Fruit fly (Drosophila melanogaster) whole organism, embryonic: ENCODE measurements around the gene CG32066.

ENCODE experiments used
- Aef1 ChIP-seq: fragments of 200-800 bp; sonication (Bioruptor generic); IDR thresholded peaks from 3 replicates; pipeline ENCODE4 v1.3.6; 2022; ENCODE audit warnings: missing biosample characterization, missing genetic modification characterization
- Antp ChIP-seq: fragments of 200-800 bp; sonication (Bioruptor generic); optimal IDR thresholded peaks from 3 replicates; lab custom pipeline; 2016; ENCODE audit warnings: missing biosample characterization, missing genetic modification characterization
- B-H2 ChIP-seq: fragments of 200-800 bp; sonication (Bioruptor generic); optimal IDR thresholded peaks from 2 replicates; lab custom pipeline; 2018; ENCODE audit warnings: missing biosample characterization, mild to moderate bottlenecking, missing genetic modification characterization
- CG12769 ChIP-seq: fragments of 200-800 bp; sonication (Bioruptor generic); optimal IDR thresholded peaks from 2 replicates; lab custom pipeline; 2019; ENCODE audit warnings: missing biosample characterization, mild to moderate bottlenecking, missing genetic modification characterization, moderate library complexity
- CG12942 ChIP-seq: fragments of 200-800 bp; sonication (Bioruptor generic); optimal IDR thresholded peaks from 3 replicates; lab custom pipeline; 2016; ENCODE audit warnings: missing biosample characterization, missing genetic modification characterization
- CG15479 ChIP-seq: fragments of 200-800 bp; sonication (Bioruptor generic); optimal IDR thresholded peaks from 3 replicates; lab custom pipeline; 2019; ENCODE audit warnings: missing biosample characterization, mild to moderate bottlenecking, missing genetic modification characterization, moderate library complexity
- CG15514 ChIP-seq: fragments of 200-800 bp; sonication (Bioruptor generic); optimal IDR thresholded peaks from 3 replicates; lab custom pipeline; 2017; ENCODE audit warnings: missing biosample characterization, missing genetic modification characterization, mild to moderate bottlenecking, moderate library complexity, missing genetic modification reagents
- CG1603 ChIP-seq: fragments of 200-800 bp; sonication (Bioruptor generic); optimal IDR thresholded peaks from 2 replicates; lab custom pipeline; 2019; ENCODE audit warnings: missing biosample characterization, mild to moderate bottlenecking, missing genetic modification characterization, moderate library complexity
- CG16813 ChIP-seq: fragments of 200-800 bp; sonication (Bioruptor generic); IDR thresholded peaks from 3 replicates; pipeline ENCODE4 v1.3.6; 2022; ENCODE audit warnings: missing biosample characterization, missing genetic modification characterization; ENCODE audit not compliant: partially characterized antibody
- CG17359 ChIP-seq: fragments of 200-800 bp; sonication (Bioruptor generic); optimal IDR thresholded peaks from 3 replicates; lab custom pipeline; 2018; ENCODE audit warnings: missing biosample characterization, mild to moderate bottlenecking, missing genetic modification characterization, moderate library complexity
- CG2116 ChIP-seq: fragments of 200-800 bp; sonication (Bioruptor generic); optimal IDR thresholded peaks from 3 replicates; lab custom pipeline; 2018; ENCODE audit warnings: missing biosample characterization, mild to moderate bottlenecking, missing genetic modification characterization
- CG2129 ChIP-seq: fragments of 200-800 bp; sonication (Bioruptor generic); IDR thresholded peaks from 2 replicates; pipeline ENCODE4 v1.3.6; 2022; ENCODE audit warnings: missing biosample characterization, missing genetic modification characterization; ENCODE audit not compliant: partially characterized antibody
- CG31224 ChIP-seq: fragments of 200-800 bp; sonication (Bioruptor generic); IDR thresholded peaks from 2 replicates; pipeline ENCODE4 v1.3.6; 2022; ENCODE audit warnings: missing biosample characterization, missing genetic modification characterization
- CG32532 ChIP-seq: fragments of 200-800 bp; sonication (Bioruptor generic); IDR thresholded peaks from 2 replicates; pipeline ENCODE4 v1.3.6; 2022; ENCODE audit warnings: missing biosample characterization, missing genetic modification characterization
- CG3407 ChIP-seq: fragments of 200-800 bp; sonication (Bioruptor generic); optimal IDR thresholded peaks from 2 replicates; lab custom pipeline; 2018; ENCODE audit warnings: missing biosample characterization, mild to moderate bottlenecking, missing genetic modification characterization
- CG34422 ChIP-seq: fragments of 200-800 bp; sonication (Bioruptor generic); IDR thresholded peaks from 3 replicates; pipeline ENCODE4 v1.3.6; 2022; ENCODE audit warnings: missing biosample characterization, missing genetic modification characterization
- CG3847 ChIP-seq: fragments of 200-800 bp; sonication (Bioruptor generic); IDR thresholded peaks from 2 replicates; pipeline ENCODE4 v1.3.6; 2022; ENCODE audit warnings: missing biosample characterization, missing genetic modification characterization
- CG42726 ChIP-seq: fragments of 200-800 bp; sonication (Bioruptor generic); IDR thresholded peaks from 2 replicates; pipeline ENCODE4 v1.3.6; 2022; ENCODE audit warnings: missing biosample characterization, missing genetic modification characterization; ENCODE audit not compliant: partially characterized antibody
- CG4328 ChIP-seq: fragments of 200-800 bp; sonication (Bioruptor generic); optimal IDR thresholded peaks from 3 replicates; lab custom pipeline; 2017; ENCODE audit warnings: missing biosample characterization, missing genetic modification reagents, missing genetic modification characterization
- CG43689 ChIP-seq: fragments of 200-800 bp; sonication (Bioruptor generic); IDR thresholded peaks from 2 replicates; pipeline ENCODE4 v1.3.6; 2022; ENCODE audit warnings: missing biosample characterization, missing genetic modification characterization
- CG7745 ChIP-seq: fragments of 200-800 bp; sonication (Bioruptor generic); optimal IDR thresholded peaks from 2 replicates; lab custom pipeline; 2018; ENCODE audit warnings: missing biosample characterization, mild to moderate bottlenecking, missing genetic modification characterization, moderate library complexity
- CG7839 ChIP-seq: fragments of 200-800 bp; sonication (Bioruptor generic); optimal IDR thresholded peaks from 3 replicates; lab custom pipeline; 2018; ENCODE audit warnings: missing biosample characterization, mild to moderate bottlenecking, missing genetic modification characterization, moderate library complexity
- CG8290 ChIP-seq, 3 experiments: fragments of 200-800 bp; sonication (Bioruptor generic); optimal IDR thresholded peaks; 2 replicates each; lab custom pipeline; 2016 to 2019; ENCODE audit warnings: missing biosample characterization in 3 of 3, missing genetic modification characterization in 3 of 3, mild to moderate bottlenecking in 2 of 3, moderate library complexity in 1 of 3
- CG9609 ChIP-seq: fragments of 200-800 bp; sonication (Bioruptor generic); optimal IDR thresholded peaks from 3 replicates; lab custom pipeline; 2016; ENCODE audit warnings: missing biosample characterization, missing genetic modification characterization
- Dad ChIP-seq: fragments of 200-800 bp; sonication (Bioruptor generic); optimal IDR thresholded peaks from 3 replicates; lab custom pipeline; 2016; ENCODE audit warnings: missing biosample characterization, missing genetic modification characterization
- Drgx ChIP-seq: fragments of 200-800 bp; sonication (Bioruptor generic); IDR thresholded peaks from 2 replicates; pipeline ENCODE4 v1.3.6; 2022; ENCODE audit warnings: missing biosample characterization, missing genetic modification characterization
- ERR ChIP-seq: fragments of 200-800 bp; sonication (Bioruptor generic); optimal IDR thresholded peaks from 2 replicates; lab custom pipeline; 2016; ENCODE audit warnings: missing biosample characterization, missing genetic modification characterization
- Ets65A ChIP-seq: fragments of 200-800 bp; sonication (Bioruptor generic); peaks from one replicate; lab custom pipeline; 2016; ENCODE audit warnings: missing biosample characterization, missing genetic modification characterization
- Gsc ChIP-seq: fragments of 200-800 bp; sonication (Bioruptor generic); IDR thresholded peaks from 2 replicates; pipeline ENCODE4 v1.3.6; 2022; ENCODE audit warnings: missing biosample characterization, missing genetic modification characterization
- HLH54F ChIP-seq: fragments of 200-800 bp; sonication (Bioruptor generic); optimal IDR thresholded peaks from 3 replicates; lab custom pipeline; 2016; ENCODE audit warnings: missing biosample characterization, missing genetic modification characterization
- Hr78 ChIP-seq, 2 experiments: fragments of 200-800 bp in 1 of 2; fragments of >200 bp in 1 of 2; sonication (Bioruptor generic) in 1 of 2; optimal IDR thresholded peaks; 2 replicates each; lab custom pipeline; 2017 to 2019; ENCODE audit warnings: missing biosample characterization in 2 of 2, missing genetic modification characterization in 2 of 2, mild to moderate bottlenecking in 1 of 2, moderate library complexity in 1 of 2
- Med ChIP-seq: fragments of 200-800 bp; sonication (Bioruptor generic); peaks from one replicate; lab custom pipeline; 2016; ENCODE audit warnings: missing biosample characterization, missing genetic modification characterization, mild to moderate bottlenecking, inconsistent platforms, moderate library complexity
- Rfx ChIP-seq: fragments of 200-800 bp; sonication (Bioruptor generic); IDR thresholded peaks from 2 replicates; pipeline ENCODE4 v1.3.6; 2022; ENCODE audit warnings: missing biosample characterization, missing genetic modification characterization
- Sin3A ChIP-seq: fragments of >200 bp; optimal IDR thresholded peaks from 2 replicates; lab custom pipeline; 2018
- ap ChIP-seq: fragments of 200-800 bp; sonication (Bioruptor generic); IDR thresholded peaks from 2 replicates; pipeline ENCODE4 v1.3.6; 2022; ENCODE audit warnings: missing biosample characterization, missing genetic modification characterization
- bcd ChIP-seq: fragments of 200-800 bp; sonication (Bioruptor generic); optimal IDR thresholded peaks from 2 replicates; lab custom pipeline; 2017; ENCODE audit warnings: missing biosample characterization, mild to moderate bottlenecking, missing genetic modification characterization
- cg ChIP-seq: fragments of 200-800 bp; sonication (Bioruptor generic); optimal IDR thresholded peaks from 3 replicates; lab custom pipeline; 2019; ENCODE audit warnings: missing biosample characterization, mild to moderate bottlenecking, missing genetic modification characterization, moderate library complexity
- ewg ChIP-seq: fragments of 200-800 bp; sonication (Bioruptor generic); optimal IDR thresholded peaks from 3 replicates; lab custom pipeline; 2017; ENCODE audit warnings: mild to moderate bottlenecking, missing biosample characterization, missing genetic modification reagents, missing genetic modification characterization
- lmd ChIP-seq: fragments of 200-800 bp; sonication (Bioruptor generic); IDR thresholded peaks from 2 replicates; pipeline ENCODE4 v1.3.6; 2022; ENCODE audit warnings: missing biosample characterization, missing genetic modification characterization
- nom ChIP-seq: fragments of 200-800 bp; sonication (Bioruptor generic); optimal IDR thresholded peaks from 2 replicates; lab custom pipeline; 2017; ENCODE audit warnings: missing biosample characterization, missing genetic modification characterization, mild to moderate bottlenecking, moderate library complexity, missing genetic modification reagents
- run ChIP-seq: fragments of 200-800 bp; sonication (Bioruptor generic); optimal IDR thresholded peaks from 3 replicates; lab custom pipeline; 2018; ENCODE audit warnings: missing biosample characterization, mild to moderate bottlenecking, missing genetic modification characterization
- sens ChIP-seq: fragments of 200-800 bp; sonication (Bioruptor generic); peaks from one replicate; lab custom pipeline; 2016; ENCODE audit warnings: missing biosample characterization, missing genetic modification characterization
- sima ChIP-seq: fragments of 200-800 bp; sonication (Bioruptor generic); optimal IDR thresholded peaks from 2 replicates; lab custom pipeline; 2016; ENCODE audit warnings: missing biosample characterization, missing genetic modification characterization
- sna ChIP-seq: fragments of 200-800 bp; sonication (Bioruptor generic); IDR thresholded peaks from 2 replicates; pipeline ENCODE4 v1.3.6; 2022; ENCODE audit warnings: missing biosample characterization, missing genetic modification characterization; ENCODE audit not compliant: partially characterized antibody
- sob ChIP-seq: fragments of 200-800 bp; sonication (Bioruptor generic); IDR thresholded peaks from 2 replicates; pipeline ENCODE4 v1.3.6; 2022; ENCODE audit warnings: missing biosample characterization, missing genetic modification characterization
- sug ChIP-seq: fragments of 200-800 bp; optimal IDR thresholded peaks from 2 replicates; lab custom pipeline; 2019; ENCODE audit warnings: missing biosample characterization, mild to moderate bottlenecking, missing genetic modification characterization, moderate library complexity
- tgo ChIP-seq: fragments of 200-800 bp; sonication (Bioruptor generic); IDR thresholded peaks from 3 replicates; pipeline ENCODE4 v1.3.6; 2022; ENCODE audit warnings: missing biosample characterization, missing genetic modification characterization
- unpg ChIP-seq: fragments of 200-800 bp; sonication (Bioruptor generic); optimal IDR thresholded peaks from 3 replicates; lab custom pipeline; 2018; ENCODE audit warnings: missing biosample characterization, mild to moderate bottlenecking, missing genetic modification characterization, moderate library complexity
- vnd ChIP-seq: fragments of 200-800 bp; sonication (Bioruptor generic); IDR thresholded peaks from 3 replicates; pipeline ENCODE4 v1.3.6; 2022; ENCODE audit warnings: missing biosample characterization, missing genetic modification characterization; ENCODE audit not compliant: partially characterized antibody

Gene CG32066

dm6 chr3L:10693709-10694403 is 33.0 kb upstream of the CG32066 start, which contains the start of gene ND-13B (continued):
- TF ChIP-seq vnd (GFP tag; lab: Robert Waterston, UW) (0 out of 3 replicates have a peak, but pooled peaks have one; percentile 22), CG8290 (GFP tag; optimal IDR thresholded peaks at IDR 0.05; lab: Kevin White, UChicago) (no peak), CG8290 (tag; optimal IDR thresholded peaks at IDR 0.05; lab: Kevin White, UChicago) (peak in 1 of 2 experiments; percentile 42), sug (tag; lab: Kevin White, UChicago) (no peak), Antp (GFP tag; lab: Kevin White, UChicago) (no peak), B-H2 (GFP tag; lab: Kevin White, UChicago) (peak; percentile 42), Drgx (no peak), Ets65A (GFP tag; lab: Kevin White, UChicago) (peak; percentile 95), unpg (GFP tag; lab: Kevin White, UChicago) (no peak), run (no peak), ewg (GFP tag; lab: Kevin White, UChicago) (no peak), CG12942 (no peak), CG16813 (GFP tag; lab: Robert Waterston, UW) (peak; percentile 68), CG7839 (tag; lab: Kevin White, UChicago) (no peak), HLH54F (peak; percentile 33), CG4328 (GFP tag; lab: Kevin White, UChicago) (no peak), Hr78 (GFP tag; optimal IDR thresholded peaks at IDR 0.05; lab: Kevin White, UChicago) (no peak), ap (no peak), tgo (GFP tag; lab: Robert Waterston, UW) (no peak), CG1603 (tag; lab: Kevin White, UChicago) (peak; percentile 6), Gsc (GFP tag; lab: Robert Waterston, UW) (no peak), CG43689 (no peak), bcd (GFP tag; lab: Kevin White, UChicago) (no peak), CG15514 (GFP tag; lab: Kevin White, UChicago) (peak; percentile 70), nom (GFP tag; lab: Kevin White, UChicago) (peak; percentile 19), Aef1 (no peak), Dad (GFP tag; lab: Kevin White, UChicago) (peak; percentile 33), sob (GFP tag; lab: Robert Waterston, UW) (0 out of 2 replicates have a peak, but pooled peaks have one; percentile 24), CG2116 (GFP tag; lab: Kevin White, UChicago) (peak; percentile 1), CG31224 (GFP tag; lab: Robert Waterston, UW) (no peak), CG34422 (GFP tag; lab: Robert Waterston, UW) (no peak), CG15479 (GFP tag; lab: Kevin White, UChicago) (no peak), CG3847 (GFP tag; lab: Robert Waterston, UW) (peak; percentile 29; the same call in 1 of the 2 replicates), Rfx (GFP tag; lab: Robert Waterston, UW) (peak; percentile 60), sna (peak; percentile 61; the same call in 1 of the 2 replicates), cg (GFP tag; lab: Kevin White, UChicago) (no peak), CG3407 (GFP tag; lab: Kevin White, UChicago) (no peak), Sin3A (peak; percentile 28), CG7745 (tag; lab: Kevin White, UChicago) (peak; percentile 52), CG12769 (tag; lab: Kevin White, UChicago) (no peak), CG17359 (tag; lab: Kevin White, UChicago) (no peak), sima (GFP tag; lab: Kevin White, UChicago) (no peak), lmd (GFP tag; lab: Robert Waterston, UW) (no peak), CG32532 (GFP tag; lab: Robert Waterston, UW) (no peak), CG2129 (GFP tag; lab: Robert Waterston, UW) (peak; percentile 66), sens (GFP tag; lab: Kevin White, UChicago) (peak; percentile 73), CG42726 (GFP tag; lab: Robert Waterston, UW) (peak; percentile 84), Med (peak; percentile 86), CG9609 (GFP tag; lab: Kevin White, UChicago) (no peak), ERR (GFP tag; lab: Kevin White, UChicago) (no peak)
